Worm (Caenorhabditis elegans) whole organism, midembryonic: ENCODE data around the gene pigk-1.

ENCODE experiments used
- cog-1 ChIP-seq: sonication (generic microtip); optimal IDR thresholded peaks from 2 replicates; lab custom pipeline; 2016; ENCODE audit warnings: missing genetic modification characterization, missing compliant biosample characterization
- flt-1 ChIP-seq: fragments of 200-800 bp; sonication (Bioruptor generic); IDR thresholded peaks from 2 replicates; pipeline ENCODE4 v1.3.6; 2022; ENCODE audit warnings: missing genetic modification characterization, missing compliant biosample characterization
- klf-2 ChIP-seq: fragments of 200-800 bp; sonication (Bioruptor generic); conservative IDR thresholded peaks from 2 replicates; pipeline ENCODE4 v1.3.6; 2022; ENCODE audit warnings: missing genetic modification reagents, missing genetic modification characterization, missing compliant biosample characterization
- med-1 ChIP-seq: sonication (generic microtip); optimal IDR thresholded peaks from 2 replicates; lab custom pipeline; 2017; ENCODE audit warnings: missing genetic modification characterization, mild to moderate bottlenecking, missing compliant biosample characterization, antibody characterized with exemption, missing genetic modification reagents; ENCODE audit not compliant: insufficient read depth
- ref-1 ChIP-seq: fragments of 200-800 bp; sonication (Bioruptor generic); conservative IDR thresholded peaks from 2 replicates; pipeline ENCODE4 v1.3.6; 2022; ENCODE audit warnings: missing genetic modification reagents, missing genetic modification characterization, missing compliant biosample characterization
- tab-1 ChIP-seq: fragments of 200-800 bp; sonication (Bioruptor generic); IDR thresholded peaks from 2 replicates; pipeline ENCODE4 v1.3.6; 2022; ENCODE audit warnings: missing genetic modification characterization, missing compliant biosample characterization

DNA sequence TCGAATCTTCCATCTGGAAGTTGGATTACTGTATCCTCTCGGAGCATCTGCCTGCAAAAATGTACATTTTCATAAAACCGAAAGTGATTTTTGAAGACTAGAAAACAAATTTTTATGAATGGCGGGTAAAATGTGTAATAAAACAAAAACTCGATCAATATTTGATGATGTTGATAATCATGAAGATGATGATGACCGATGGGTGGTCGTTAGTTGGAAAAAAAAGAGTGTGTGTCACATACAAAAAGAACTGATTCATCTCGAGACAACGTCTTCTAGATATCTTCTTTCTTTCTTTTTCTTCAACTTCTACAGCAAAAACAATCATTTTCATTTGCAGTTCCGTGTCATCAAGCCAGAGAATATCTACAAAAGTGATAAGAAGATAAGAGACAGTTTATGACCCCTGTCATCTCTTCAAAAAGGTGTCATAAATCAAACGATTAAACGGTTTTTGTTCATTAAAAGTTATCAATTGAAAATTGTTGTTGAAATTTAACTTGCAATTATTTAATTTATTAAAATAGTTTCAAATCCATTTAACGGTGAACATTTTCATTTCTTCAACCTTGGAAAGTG lies 17.2 kb downstream of the pigk-1 start, which contains the start of gene bcc-1:
- TF ChIP-seq ref-1 (no peak), tab-1 (GFP tag; lab: Robert Waterston, UW) (no peak), med-1 (GFP tag; lab: Kevin White, UChicago) (no peak), cog-1 (tag; lab: Kevin White, UChicago) (no peak), flt-1 (no peak), klf-2 (no peak)
